Fruit fly (Drosophila melanogaster) whole organism, embryonic: Measurements from ENCODE around the gene Paics.

Experiments
- Adf1 ChIP-seq: fragments of 200-800 bp; sonication (Bioruptor generic); IDR thresholded peaks from 2 replicates; pipeline ENCODE4 v1.3.6; 2022; ENCODE audit warnings: missing biosample characterization, missing genetic modification characterization
- BEAF-32 ChIP-seq: fragments of 200-800 bp; sonication (Bioruptor generic); optimal IDR thresholded peaks from 3 replicates; lab custom pipeline; 2017; ENCODE audit warnings: missing biosample characterization, missing genetic modification characterization, mild to moderate bottlenecking, moderate library complexity, missing genetic modification reagents
- CG10543 ChIP-seq: fragments of 200-800 bp; sonication (Bioruptor generic); optimal IDR thresholded peaks from 3 replicates; lab custom pipeline; 2017; ENCODE audit warnings: missing biosample characterization, mild to moderate bottlenecking, missing genetic modification characterization, moderate library complexity
- CG12104 ChIP-seq: fragments of 200-800 bp; sonication (Bioruptor generic); optimal IDR thresholded peaks from 3 replicates; lab custom pipeline; 2016; ENCODE audit warnings: missing biosample characterization, missing genetic modification characterization
- CG14965 ChIP-seq: fragments of 200-800 bp; sonication (Bioruptor generic); optimal IDR thresholded peaks from 2 replicates; lab custom pipeline; 2016; ENCODE audit warnings: missing biosample characterization, missing genetic modification characterization, borderline replicate concordance
- CG15479 ChIP-seq: fragments of 200-800 bp; sonication (Bioruptor generic); optimal IDR thresholded peaks from 3 replicates; lab custom pipeline; 2019; ENCODE audit warnings: missing biosample characterization, mild to moderate bottlenecking, missing genetic modification characterization, moderate library complexity
- CG15601 ChIP-seq: fragments of 200-800 bp; sonication (Bioruptor generic); optimal IDR thresholded peaks from 3 replicates; lab custom pipeline; 2019; ENCODE audit warnings: missing biosample characterization, mild to moderate bottlenecking, missing genetic modification characterization, moderate library complexity
- CG16815 ChIP-seq: fragments of 200-800 bp; sonication (Bioruptor generic); optimal IDR thresholded peaks from 3 replicates; lab custom pipeline; 2017; ENCODE audit warnings: missing biosample characterization, mild to moderate bottlenecking, missing genetic modification characterization
- CG32532 ChIP-seq: fragments of 200-800 bp; sonication (Bioruptor generic); IDR thresholded peaks from 2 replicates; pipeline ENCODE4 v1.3.6; 2022; ENCODE audit warnings: missing biosample characterization, missing genetic modification characterization
- CG32767 ChIP-seq: fragments of 200-800 bp; sonication (Bioruptor generic); IDR thresholded peaks from 2 replicates; pipeline ENCODE4 v1.3.6; 2022; ENCODE audit warnings: missing biosample characterization, missing genetic modification characterization
- CG42726 ChIP-seq: fragments of 200-800 bp; sonication (Bioruptor generic); IDR thresholded peaks from 2 replicates; pipeline ENCODE4 v1.3.6; 2022; ENCODE audit warnings: missing biosample characterization, missing genetic modification characterization; ENCODE audit not compliant: partially characterized antibody
- CG4404 ChIP-seq: fragments of 200-800 bp; sonication (Bioruptor generic); IDR thresholded peaks from 2 replicates; pipeline ENCODE4 v1.3.6; 2022; ENCODE audit warnings: missing biosample characterization, missing genetic modification characterization
- CG6765 ChIP-seq: fragments of 200-800 bp; sonication (Bioruptor generic); optimal IDR thresholded peaks from 3 replicates; lab custom pipeline; 2017; ENCODE audit warnings: missing biosample characterization, mild to moderate bottlenecking, missing genetic modification characterization
- CG7987 ChIP-seq: fragments of 200-800 bp; sonication (Bioruptor generic); optimal IDR thresholded peaks from 2 replicates; lab custom pipeline; 2018; ENCODE audit warnings: missing biosample characterization, mild to moderate bottlenecking, missing genetic modification characterization, moderate library complexity
- CG8765 ChIP-seq: fragments of 200-800 bp; sonication (Bioruptor generic); IDR thresholded peaks from 2 replicates; pipeline ENCODE4 v1.3.6; 2022; ENCODE audit warnings: missing biosample characterization, missing genetic modification characterization
- Camta ChIP-seq: fragments of 200-800 bp; sonication (Bioruptor generic); optimal IDR thresholded peaks from 2 replicates; lab custom pipeline; 2016; ENCODE audit warnings: missing biosample characterization, missing genetic modification characterization
- D ChIP-seq, 2 experiments: fragments of 200-800 bp in 1 of 2; fragments of >200 bp in 1 of 2; sonication (Bioruptor generic) in 1 of 2; optimal IDR thresholded peaks; 2 replicates in 1 of 2; 3 replicates in 1 of 2; lab custom pipeline; 2017; ENCODE audit warnings: mild to moderate bottlenecking in 1 of 2, missing biosample characterization in 1 of 2, missing genetic modification characterization in 1 of 2, missing genetic modification reagents in 1 of 2
- Dad ChIP-seq: fragments of 200-800 bp; sonication (Bioruptor generic); optimal IDR thresholded peaks from 3 replicates; lab custom pipeline; 2016; ENCODE audit warnings: missing biosample characterization, missing genetic modification characterization
- Hand ChIP-seq: fragments of 200-800 bp; sonication (Bioruptor generic); optimal IDR thresholded peaks from 2 replicates; lab custom pipeline; 2017; ENCODE audit warnings: mild to moderate bottlenecking, missing biosample characterization, missing genetic modification reagents, missing genetic modification characterization
- Hmx ChIP-seq: fragments of 200-800 bp; sonication (Bioruptor generic); optimal IDR thresholded peaks from 2 replicates; lab custom pipeline; 2016; ENCODE audit warnings: missing biosample characterization, missing genetic modification characterization
- Mes4 ChIP-seq: fragments of 200-800 bp; sonication (Bioruptor generic); optimal IDR thresholded peaks from 2 replicates; lab custom pipeline; 2016; ENCODE audit warnings: missing biosample characterization, missing genetic modification characterization
- NC2β ChIP-seq: fragments of 200-800 bp; sonication (Bioruptor generic); optimal IDR thresholded peaks from 2 replicates; lab custom pipeline; 2016; ENCODE audit warnings: missing biosample characterization, missing genetic modification characterization
- Optix ChIP-seq: fragments of 200-800 bp; sonication (Bioruptor generic); IDR thresholded peaks from 3 replicates; pipeline ENCODE4 v1.3.6; 2022; ENCODE audit warnings: missing biosample characterization, missing genetic modification characterization
- Scr ChIP-seq: fragments of 200-800 bp; sonication (Bioruptor generic); IDR thresholded peaks from 2 replicates; pipeline ENCODE4 v1.3.6; 2022; ENCODE audit warnings: missing biosample characterization, missing genetic modification characterization; ENCODE audit not compliant: partially characterized antibody
- Stat92E ChIP-seq, 3 experiments: fragments of >200 bp in 2 of 3; fragments of 200-800 bp in 1 of 3; sonication (Bioruptor generic) in 1 of 3; optimal IDR thresholded peaks; 2 replicates each; lab custom pipeline; 2017 to 2019; ENCODE audit warnings: missing biosample characterization in 3 of 3, missing genetic modification characterization in 3 of 3, mild to moderate bottlenecking in 1 of 3, moderate library complexity in 1 of 3
- al ChIP-seq: fragments of 200-800 bp; sonication (Bioruptor generic); IDR thresholded peaks from 2 replicates; pipeline ENCODE4 v1.3.6; 2022; ENCODE audit warnings: missing biosample characterization, missing genetic modification characterization
- bigmax ChIP-seq: fragments of 200-800 bp; sonication (Bioruptor generic); optimal IDR thresholded peaks from 2 replicates; lab custom pipeline; 2018; ENCODE audit warnings: missing biosample characterization, mild to moderate bottlenecking, missing genetic modification characterization
- dpn ChIP-seq, 2 experiments: fragments of 200-800 bp; sonication (Bioruptor generic); optimal IDR thresholded peaks; 3 replicates each; lab custom pipeline; 2016; ENCODE audit warnings: missing biosample characterization in 2 of 2, missing genetic modification characterization in 2 of 2
- ewg ChIP-seq: fragments of 200-800 bp; sonication (Bioruptor generic); optimal IDR thresholded peaks from 3 replicates; lab custom pipeline; 2017; ENCODE audit warnings: mild to moderate bottlenecking, missing biosample characterization, missing genetic modification reagents, missing genetic modification characterization
- ken ChIP-seq: fragments of 200-800 bp; sonication (Bioruptor generic); IDR thresholded peaks from 3 replicates; pipeline ENCODE4 v1.3.6; 2022; ENCODE audit warnings: missing biosample characterization, missing genetic modification characterization
- phol ChIP-seq: fragments of 200-800 bp; sonication (Bioruptor generic); optimal IDR thresholded peaks from 3 replicates; lab custom pipeline; 2018; ENCODE audit warnings: missing biosample characterization, mild to moderate bottlenecking, missing genetic modification characterization, moderate library complexity
- pros ChIP-seq: fragments of 200-800 bp; sonication (Bioruptor generic); optimal IDR thresholded peaks from 3 replicates; lab custom pipeline; 2019; ENCODE audit warnings: missing biosample characterization, mild to moderate bottlenecking, missing genetic modification characterization, moderate library complexity
- pzg ChIP-seq: fragments of 200-800 bp; sonication (Bioruptor generic); optimal IDR thresholded peaks from 3 replicates; lab custom pipeline; 2018; ENCODE audit warnings: missing biosample characterization, mild to moderate bottlenecking, missing genetic modification characterization, moderate library complexity
- repo ChIP-seq: fragments of 200-800 bp; sonication (Bioruptor generic); optimal IDR thresholded peaks from 2 replicates; lab custom pipeline; 2016; ENCODE audit warnings: missing biosample characterization, missing genetic modification characterization
- salm ChIP-seq: fragments of 200-800 bp; sonication (Bioruptor generic); optimal IDR thresholded peaks from 2 replicates; lab custom pipeline; 2018; ENCODE audit warnings: missing biosample characterization, mild to moderate bottlenecking, missing genetic modification characterization
- so ChIP-seq: fragments of 200-800 bp; sonication (Bioruptor generic); IDR thresholded peaks from 3 replicates; pipeline ENCODE4 v1.3.6; 2022; ENCODE audit warnings: missing biosample characterization, missing genetic modification characterization
- wor ChIP-seq: fragments of 200-800 bp; sonication (Bioruptor generic); IDR thresholded peaks from 2 replicates; pipeline ENCODE4 v1.3.6; 2022; ENCODE audit warnings: missing biosample characterization, missing genetic modification characterization

Paics gene

dm6 chrX:12737057-12737734, 23.2 kb downstream of the Paics start (continued):
- TF ChIP-seq Mes4 (GFP tag; lab: Kevin White, UChicago) = no peak
- peak; percentile 96; the same call in 1 of the 2 replicates for TF ChIP-seq Adf1
- no peak for TF ChIP-seq Scr
- TF ChIP-seq CG16815 (GFP tag; lab: Kevin White, UChicago) = no peak
- no peak for TF ChIP-seq CG6765 (GFP tag; lab: Kevin White, UChicago)
- no peak for TF ChIP-seq CG7987 (GFP tag; lab: Kevin White, UChicago)
- no peak for TF ChIP-seq al (GFP tag; lab: Robert Waterston, UW)
- no peak for TF ChIP-seq Camta
- TF ChIP-seq Dad = no peak
- TF ChIP-seq D (optimal IDR thresholded peaks at IDR 0.05; lab: Kevin White, UChicago) = no peak
- no peak for TF ChIP-seq D (GFP tag; optimal IDR thresholded peaks at IDR 0.05; lab: Kevin White, UChicago)
- TF ChIP-seq CG12104 = no peak
- no peak for TF ChIP-seq CG32532 (GFP tag; lab: Robert Waterston, UW)
- TF ChIP-seq Stat92E (GFP tag; optimal IDR thresholded peaks at IDR 0.05; lab: Kevin White, UChicago) = no peak
- TF ChIP-seq salm (tag; lab: Kevin White, UChicago) = no peak
- TF ChIP-seq CG10543 = peak; percentile 67
- TF ChIP-seq so (GFP tag; lab: Robert Waterston, UW) = no peak
- no peak for TF ChIP-seq Hmx (GFP tag; lab: Kevin White, UChicago)
- TF ChIP-seq dpn (GFP tag; optimal IDR thresholded peaks at IDR 0.05; lab: Kevin White, UChicago) = no peak
- no peak for TF ChIP-seq Hand
- TF ChIP-seq CG32767 (GFP tag; lab: Robert Waterston, UW) = no peak
- no peak for TF ChIP-seq phol (tag; lab: Kevin White, UChicago)
- no peak for TF ChIP-seq ken (GFP tag; lab: Robert Waterston, UW)
- no peak for TF ChIP-seq CG4404
- TF ChIP-seq Optix (GFP tag; lab: Robert Waterston, UW) = no peak
- no peak for TF ChIP-seq CG15601
- TF ChIP-seq bigmax (GFP tag; lab: Kevin White, UChicago) = no peak
- TF ChIP-seq ewg (GFP tag; lab: Kevin White, UChicago) = no peak
- no peak for TF ChIP-seq wor (GFP tag; lab: Robert Waterston, UW)
- TF ChIP-seq pzg = no peak
- TF ChIP-seq CG15479 (GFP tag; lab: Kevin White, UChicago) = peak; percentile 10
- TF ChIP-seq CG8765 (GFP tag; lab: Robert Waterston, UW) = no peak
- TF ChIP-seq repo (GFP tag; lab: Kevin White, UChicago) = no peak
- TF ChIP-seq BEAF-32 (GFP tag; lab: Kevin White, UChicago) = no peak
- no peak for TF ChIP-seq CG42726 (GFP tag; lab: Robert Waterston, UW)
- TF ChIP-seq NC2β (GFP tag; lab: Kevin White, UChicago) = no peak
- TF ChIP-seq CG14965 (GFP tag; lab: Kevin White, UChicago) = no peak
- TF ChIP-seq pros (GFP tag; lab: Kevin White, UChicago) = peak; percentile 75
